Worm (Caenorhabditis elegans) whole organism, midembryonic: ENCODE results near the gene K09C6.9.

ENCODE experiments used
- T22C8.4 ChIP-seq: fragments of 200-800 bp; sonication (Bioruptor generic); IDR thresholded peaks from 2 replicates; pipeline ENCODE4 v1.3.6; 2022; ENCODE audit warnings: missing genetic modification characterization, missing compliant biosample characterization
- cog-1 ChIP-seq: sonication (generic microtip); optimal IDR thresholded peaks from 2 replicates; lab custom pipeline; 2016; ENCODE audit warnings: missing genetic modification characterization, missing compliant biosample characterization
- flt-1 ChIP-seq: fragments of 200-800 bp; sonication (Bioruptor generic); IDR thresholded peaks from 2 replicates; pipeline ENCODE4 v1.3.6; 2022; ENCODE audit warnings: missing genetic modification characterization, missing compliant biosample characterization
- klf-2 ChIP-seq: fragments of 200-800 bp; sonication (Bioruptor generic); conservative IDR thresholded peaks from 2 replicates; pipeline ENCODE4 v1.3.6; 2022; ENCODE audit warnings: missing genetic modification reagents, missing genetic modification characterization, missing compliant biosample characterization
- med-1 ChIP-seq: sonication (generic microtip); optimal IDR thresholded peaks from 2 replicates; lab custom pipeline; 2017; ENCODE audit warnings: missing genetic modification characterization, mild to moderate bottlenecking, missing compliant biosample characterization, antibody characterized with exemption, missing genetic modification reagents; ENCODE audit not compliant: insufficient read depth
- ref-1 ChIP-seq: fragments of 200-800 bp; sonication (Bioruptor generic); conservative IDR thresholded peaks from 2 replicates; pipeline ENCODE4 v1.3.6; 2022; ENCODE audit warnings: missing genetic modification reagents, missing genetic modification characterization, missing compliant biosample characterization
- tab-1 ChIP-seq: fragments of 200-800 bp; sonication (Bioruptor generic); IDR thresholded peaks from 2 replicates; pipeline ENCODE4 v1.3.6; 2022; ENCODE audit warnings: missing genetic modification characterization, missing compliant biosample characterization
- ztf-23 ChIP-seq: fragments of 200-800 bp; sonication (Bioruptor generic); IDR thresholded peaks from 2 replicates; pipeline ENCODE4 v1.3.6; 2022; ENCODE audit warnings: missing genetic modification reagents, missing genetic modification characterization, missing compliant biosample characterization
- ztf-29 ChIP-seq: fragments of 200-800 bp; sonication (Bioruptor generic); IDR thresholded peaks from 2 replicates; pipeline ENCODE4 v1.3.6; 2022; ENCODE audit warnings: missing genetic modification reagents, missing genetic modification characterization, missing compliant biosample characterization

ce11 chrV:804485-804884, 50.4 kb downstream of the K09C6.9 start, which contains the start of gene nhr-270:
- TF ChIP-seq ref-1 (GFP tag; lab: Robert Waterston, UW) (no peak), med-1 (GFP tag; lab: Kevin White, UChicago) (no peak), tab-1 (GFP tag; lab: Robert Waterston, UW) (no peak), cog-1 (no peak), T22C8.4 (GFP tag; lab: Robert Waterston, UW) (no peak), ztf-23 (no peak), flt-1 (GFP tag; lab: Robert Waterston, UW) (no peak), klf-2 (GFP tag; lab: Robert Waterston, UW) (no peak), ztf-29 (GFP tag; lab: Robert Waterston, UW) (no peak)
